Worm (Caenorhabditis elegans): ENCODE measurements around the gene C45G9.15.

The C45G9.15 gene

ce11 chrIII:5080700-5081572, 29.1 kb upstream of the C45G9.15 start (continued):
- TF ChIP-seq ceh-34 (tag; optimal IDR thresholded peaks at IDR 0.05) (peak; percentile 44), ceh-48 (tag; optimal IDR thresholded peaks at IDR 0.05) (no peak), ceh-24 (tag; optimal IDR thresholded peaks at IDR 0.05) (peak; percentile 54), tbx-7 (tag; optimal IDR thresholded peaks at IDR 0.05) (peak; percentile 26), pha-2 (tag; optimal IDR thresholded peaks at IDR 0.05) (peak; percentile 66), unc-42 (tag; optimal IDR thresholded peaks at IDR 0.05) (peak; percentile 61), dve-1 (tag; optimal IDR thresholded peaks at IDR 0.05) (peak; percentile 53), ttx-3 (tag; optimal IDR thresholded peaks at IDR 0.05) (peak; percentile 54), gmeb-2 (tag; optimal IDR thresholded peaks at IDR 0.05) (peak; percentile 29), ceh-18 (tag; optimal IDR thresholded peaks at IDR 0.05) (peak; percentile 38), nhr-232 (tag; optimal IDR thresholded peaks at IDR 0.05) (peak; percentile 57), fkh-10 (GFP tag; optimal IDR thresholded peaks at IDR 0.05) (no peak), ceh-31 (tag; optimal IDR thresholded peaks at IDR 0.05) (peak; percentile 25), tbx-2 (tag; optimal IDR thresholded peaks at IDR 0.05) (peak; percentile 68), hlh-8 (tag; optimal IDR thresholded peaks at IDR 0.05) (no peak), ets-4 (tag; optimal IDR thresholded peaks at IDR 0.05) (peak; percentile 82), lin-11 (tag; optimal IDR thresholded peaks at IDR 0.05) (peak; percentile 49), ceh-22 (tag; optimal IDR thresholded peaks at IDR 0.05) (no peak), pag-3 (tag; optimal IDR thresholded peaks at IDR 0.05; ENCODE audit: borderline replicate concordance) (no peak)

DNA sequence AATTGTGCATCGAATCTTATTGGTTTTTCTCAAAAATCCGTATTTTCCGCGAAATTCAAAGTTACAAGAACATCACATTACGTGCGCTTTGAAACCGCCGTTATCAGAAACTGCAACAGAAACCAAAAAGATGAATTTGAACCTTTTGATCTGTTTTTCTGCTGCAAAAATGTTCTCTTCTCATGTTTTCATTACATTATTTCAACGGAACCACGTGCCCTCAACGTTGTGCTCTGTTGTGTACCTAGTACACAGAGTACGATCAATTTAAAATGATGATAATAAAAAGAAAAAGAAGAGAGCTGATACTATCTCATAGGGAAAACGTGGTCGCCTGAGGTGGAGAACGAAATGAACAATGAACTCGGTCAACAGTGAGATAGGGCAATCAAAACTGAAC, 26.2 kb upstream of the C45G9.15 start:
- TF ChIP-seq hlh-15 (tag; optimal IDR thresholded peaks at IDR 0.05) (no peak), elt-2 (tag; optimal IDR thresholded peaks at IDR 0.05) (peak; percentile 15)

DNA sequence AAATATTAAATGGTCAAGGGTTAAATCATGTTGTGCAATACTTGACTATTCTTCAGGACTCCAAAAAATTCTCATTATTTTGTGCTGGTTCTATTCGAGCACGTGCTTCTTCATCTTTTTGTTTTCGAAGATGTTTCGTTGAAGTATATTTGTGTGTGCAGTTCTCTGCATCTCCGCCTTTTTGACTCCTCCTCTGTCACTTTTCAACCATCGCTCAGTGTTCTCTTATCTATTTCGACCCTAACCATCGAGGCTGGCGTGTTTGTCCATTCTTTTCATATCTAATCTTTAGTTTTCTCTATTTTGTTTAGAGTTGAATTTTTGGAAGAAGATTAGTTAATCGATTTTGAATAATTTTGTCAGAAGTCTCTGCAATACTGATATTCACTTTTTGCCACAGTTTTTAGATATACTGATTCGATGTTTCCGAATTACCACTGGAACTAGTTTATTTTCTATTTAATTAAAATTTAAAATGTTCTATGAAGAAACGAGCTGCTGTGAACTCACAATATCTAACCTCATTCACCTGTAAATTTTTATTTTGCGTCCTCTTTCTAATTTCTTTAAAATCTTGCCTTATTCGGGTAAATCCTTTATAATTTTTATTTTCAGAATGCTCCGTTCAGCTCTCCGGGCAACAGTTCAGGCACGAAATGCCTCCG, 25.4 kb upstream of the C45G9.15 start, which contains the start of gene alh-1:
Gene alh-1 (plus strand): TSS at position 615 of the 665 bp plus-strand sequence.
- TF ChIP-seq elt-2 (tag; optimal IDR thresholded peaks at IDR 0.05) (peak; percentile 61), pqm-1 (tag; optimal IDR thresholded peaks at IDR 0.05) (no peak)

ce11 chrIII:5076569-5076968, 24.7 kb upstream of the C45G9.15 start:
- TF ChIP-seq elt-2 (tag; optimal IDR thresholded peaks at IDR 0.05) (no peak), ceh-6 (GFP tag; optimal IDR thresholded peaks at IDR 0.05) (no peak), pax-1 (tag; optimal IDR thresholded peaks at IDR 0.05) (no peak)

ce11 chrIII:5074398-5074797, 22.5 kb upstream of the C45G9.15 start, which contains the start of gene ttbk-6:
Gene ttbk-6, plus strand, starts transcription at chrIII:5074698.
- no peak for TF ChIP-seq ceh-19 (GFP tag; optimal IDR thresholded peaks at IDR 0.05)
- TF ChIP-seq hlh-30 (tag; optimal IDR thresholded peaks at IDR 0.05; ENCODE audit: insufficient read depth), result no peak
- no peak for TF ChIP-seq gmeb-2 (tag; optimal IDR thresholded peaks at IDR 0.05)
- no peak for TF ChIP-seq unc-86 (tag; optimal IDR thresholded peaks at IDR 0.05)
- no peak for TF ChIP-seq lim-6 (tag; optimal IDR thresholded peaks at IDR 0.05)
- TF ChIP-seq ref-2 (tag; optimal IDR thresholded peaks at IDR 0.05), result no peak
- no peak for TF ChIP-seq unc-3 (GFP tag; conservative IDR thresholded peaks at IDR 0.05)
- no peak for TF ChIP-seq unc-3 (tag; optimal IDR thresholded peaks at IDR 0.05)
- TF ChIP-seq ets-4 (tag; optimal IDR thresholded peaks at IDR 0.05), result no peak
- TF ChIP-seq eyg-1 (tag; optimal IDR thresholded peaks at IDR 0.05), result no peak
- no peak for TF ChIP-seq ttx-3 (tag; optimal IDR thresholded peaks at IDR 0.05)
- TF ChIP-seq ceh-9 (tag; optimal IDR thresholded peaks at IDR 0.05), result no peak
- TF ChIP-seq sox-2 (GFP tag; IDR thresholded peaks at IDR 0.05), result no peak

Measured in whole organism, late embryonic.